Fruit fly (Drosophila melanogaster) whole organism, pupa: ENCODE data around the gene DNaseII.

Experiments used
- CG14655 ChIP-seq: fragments of 200-800 bp; sonication (Bioruptor generic); optimal IDR thresholded peaks from 3 replicates; lab custom pipeline; 2017; ENCODE audit warnings: mild to moderate bottlenecking, missing biosample characterization, missing genetic modification reagents, missing genetic modification characterization
- Pif1A ChIP-seq: fragments of 200-800 bp; sonication (Bioruptor generic); optimal IDR thresholded peaks from 3 replicates; lab custom pipeline; 2016; ENCODE audit warnings: missing biosample characterization, missing genetic modification characterization

- TF ChIP-seq Pif1A (GFP tag; lab: Kevin White, UChicago) (no peak), CG14655 (GFP tag; lab: Kevin White, UChicago) (no peak)
Observed at dm6 chr3R:18050016-18050556, 30.9 kb downstream of the DNaseII start.
